Fruit fly (Drosophila melanogaster) whole organism, embryonic: ENCODE results near the gene CG42342.

ENCODE experiments used
- BEAF-32 ChIP-seq: fragments of 200-800 bp; sonication (Bioruptor generic); optimal IDR thresholded peaks from 3 replicates; lab custom pipeline; 2017; ENCODE audit warnings: missing biosample characterization, missing genetic modification characterization, mild to moderate bottlenecking, moderate library complexity, missing genetic modification reagents
- Bteb2 ChIP-seq: fragments of 200-800 bp; sonication (Bioruptor generic); optimal IDR thresholded peaks from 2 replicates; lab custom pipeline; 2016; ENCODE audit warnings: missing biosample characterization, missing genetic modification characterization
- CG10979 ChIP-seq: fragments of 200-800 bp; sonication (Bioruptor generic); optimal IDR thresholded peaks from 2 replicates; lab custom pipeline; 2018; ENCODE audit warnings: missing biosample characterization, mild to moderate bottlenecking, missing genetic modification characterization, moderate library complexity
- CG11085 ChIP-seq: fragments of 200-800 bp; sonication (Bioruptor generic); IDR thresholded peaks from 2 replicates; pipeline ENCODE4 v1.3.6; 2022; ENCODE audit warnings: missing biosample characterization, missing genetic modification characterization
- CG12155 ChIP-seq: fragments of 200-800 bp; sonication (Bioruptor generic); optimal IDR thresholded peaks from 3 replicates; lab custom pipeline; 2016; ENCODE audit warnings: missing biosample characterization, missing genetic modification characterization
- CG12744 ChIP-seq: fragments of 200-800 bp; sonication (Bioruptor generic); optimal IDR thresholded peaks from 2 replicates; lab custom pipeline; 2016; ENCODE audit warnings: missing biosample characterization, missing genetic modification characterization
- CG13424 ChIP-seq: fragments of 200-800 bp; sonication (Bioruptor generic); optimal IDR thresholded peaks from 2 replicates; lab custom pipeline; 2019; ENCODE audit warnings: missing biosample characterization, mild to moderate bottlenecking, missing genetic modification characterization, moderate library complexity
- CG13775 ChIP-seq: fragments of 200-800 bp; sonication (Bioruptor generic); optimal IDR thresholded peaks from 3 replicates; lab custom pipeline; 2017; ENCODE audit warnings: missing biosample characterization, mild to moderate bottlenecking, missing genetic modification characterization
- CG15696 ChIP-seq: fragments of 200-800 bp; sonication (Bioruptor generic); optimal IDR thresholded peaks from 2 replicates; lab custom pipeline; 2019; ENCODE audit warnings: missing biosample characterization, mild to moderate bottlenecking, missing genetic modification characterization, moderate library complexity
- CG16815 ChIP-seq: fragments of 200-800 bp; sonication (Bioruptor generic); optimal IDR thresholded peaks from 3 replicates; lab custom pipeline; 2017; ENCODE audit warnings: missing biosample characterization, mild to moderate bottlenecking, missing genetic modification characterization
- CG17829 ChIP-seq: fragments of 200-800 bp; optimal IDR thresholded peaks from 2 replicates; lab custom pipeline; 2019; ENCODE audit warnings: missing biosample characterization, mild to moderate bottlenecking, missing genetic modification characterization, moderate library complexity
- CG18476 ChIP-seq: fragments of 200-800 bp; sonication (Bioruptor generic); optimal IDR thresholded peaks from 2 replicates; lab custom pipeline; 2016; ENCODE audit warnings: missing biosample characterization, mild to moderate bottlenecking, missing genetic modification characterization
- CG2712 ChIP-seq: fragments of 200-800 bp; optimal IDR thresholded peaks from 3 replicates; lab custom pipeline; 2019; ENCODE audit warnings: missing biosample characterization, mild to moderate bottlenecking, missing genetic modification characterization, moderate library complexity
- CG2875 ChIP-seq: fragments of 200-800 bp; sonication (Bioruptor generic); optimal IDR thresholded peaks from 2 replicates; lab custom pipeline; 2017; ENCODE audit warnings: missing biosample characterization, mild to moderate bottlenecking, missing genetic modification characterization, missing genetic modification reagents
- CG3726 ChIP-seq: fragments of 200-800 bp; sonication (Bioruptor generic); IDR thresholded peaks from 3 replicates; pipeline ENCODE4, ENCODE4 v1.3.6; 2022; ENCODE audit warnings: missing biosample characterization, missing genetic modification characterization
- CG3995 ChIP-seq: fragments of 200-800 bp; sonication (Bioruptor generic); optimal IDR thresholded peaks from 3 replicates; lab custom pipeline; 2016; ENCODE audit warnings: missing biosample characterization, missing genetic modification characterization
- CG6254 ChIP-seq: fragments of 200-800 bp; sonication (Bioruptor generic); optimal IDR thresholded peaks from 3 replicates; lab custom pipeline; 2017; ENCODE audit warnings: mild to moderate bottlenecking, missing biosample characterization, missing genetic modification reagents, missing genetic modification characterization
- CG6689 ChIP-seq: fragments of 200-800 bp; sonication (Bioruptor generic); IDR thresholded peaks from 2 replicates; pipeline ENCODE4 v1.3.6; 2022; ENCODE audit warnings: missing biosample characterization, missing genetic modification characterization
- CG7745 ChIP-seq: fragments of 200-800 bp; sonication (Bioruptor generic); optimal IDR thresholded peaks from 2 replicates; lab custom pipeline; 2018; ENCODE audit warnings: missing biosample characterization, mild to moderate bottlenecking, missing genetic modification characterization, moderate library complexity
- CG8478 ChIP-seq: fragments of >200 bp; optimal IDR thresholded peaks from 2 replicates; lab custom pipeline; 2018
- CG9437 ChIP-seq: fragments of 200-800 bp; sonication (Bioruptor generic); optimal IDR thresholded peaks from 2 replicates; lab custom pipeline; 2018; ENCODE audit warnings: missing biosample characterization, mild to moderate bottlenecking, missing genetic modification characterization
- Ets65A ChIP-seq: fragments of 200-800 bp; sonication (Bioruptor generic); peaks from one replicate; lab custom pipeline; 2016; ENCODE audit warnings: missing biosample characterization, missing genetic modification characterization
- Hr39 ChIP-seq: fragments of >200 bp; optimal IDR thresholded peaks from 2 replicates; lab custom pipeline; 2017
- Jarid2 ChIP-seq: fragments of 200-800 bp; sonication (Bioruptor generic); optimal IDR thresholded peaks from 3 replicates; lab custom pipeline; 2017; ENCODE audit warnings: mild to moderate bottlenecking, missing biosample characterization, missing genetic modification reagents, missing genetic modification characterization
- MESR4 ChIP-seq: fragments of 200-800 bp; sonication (Bioruptor generic); optimal IDR thresholded peaks from 2 replicates; lab custom pipeline; 2018; ENCODE audit warnings: missing biosample characterization, mild to moderate bottlenecking, missing genetic modification characterization, moderate library complexity
- NC2α ChIP-seq: fragments of 200-800 bp; sonication (Bioruptor generic); optimal IDR thresholded peaks from 2 replicates; lab custom pipeline; 2016; ENCODE audit warnings: missing biosample characterization, missing genetic modification characterization
- Neu2 ChIP-seq: fragments of 200-800 bp; sonication (Bioruptor generic); optimal IDR thresholded peaks from 3 replicates; lab custom pipeline; 2016; ENCODE audit warnings: missing biosample characterization, missing genetic modification characterization, borderline replicate concordance
- Scr ChIP-seq: fragments of 200-800 bp; sonication (Bioruptor generic); IDR thresholded peaks from 2 replicates; pipeline ENCODE4 v1.3.6; 2022; ENCODE audit warnings: missing biosample characterization, missing genetic modification characterization; ENCODE audit not compliant: partially characterized antibody
- Ssrp ChIP-seq: fragments of 200-800 bp; sonication (Bioruptor generic); optimal IDR thresholded peaks from 2 replicates; lab custom pipeline; 2018; ENCODE audit warnings: missing biosample characterization, mild to moderate bottlenecking, missing genetic modification characterization, moderate library complexity
- Xbp1 ChIP-seq: fragments of 200-800 bp; sonication (Bioruptor generic); optimal IDR thresholded peaks from 3 replicates; lab custom pipeline; 2016; ENCODE audit warnings: missing biosample characterization, mild to moderate bottlenecking, missing genetic modification characterization
- ap ChIP-seq: fragments of 200-800 bp; sonication (Bioruptor generic); IDR thresholded peaks from 2 replicates; pipeline ENCODE4 v1.3.6; 2022; ENCODE audit warnings: missing biosample characterization, missing genetic modification characterization
- az2 ChIP-seq: fragments of 200-800 bp; sonication (Bioruptor generic); optimal IDR thresholded peaks from 3 replicates; lab custom pipeline; 2016; ENCODE audit warnings: missing biosample characterization, missing genetic modification characterization
- bab2 ChIP-seq: fragments of 200-800 bp; sonication (Bioruptor generic); optimal IDR thresholded peaks from 2 replicates; lab custom pipeline; 2016; ENCODE audit warnings: missing biosample characterization, missing genetic modification characterization
- cad ChIP-seq: fragments of >200 bp; optimal IDR thresholded peaks from 2 replicates; lab custom pipeline; 2017; ENCODE audit warnings: missing biosample characterization, missing genetic modification characterization
- chif ChIP-seq, 2 experiments: fragments of 200-800 bp; sonication (Bioruptor generic); optimal IDR thresholded peaks; 3 replicates each; lab custom pipeline; 2016; ENCODE audit warnings: missing biosample characterization in 2 of 2, missing genetic modification characterization in 2 of 2
- chinmo ChIP-seq: fragments of 200-800 bp; sonication (Bioruptor generic); IDR thresholded peaks from 4 replicates; pipeline ENCODE4 v1.3.6; 2022; ENCODE audit warnings: missing biosample characterization, missing genetic modification characterization; ENCODE audit not compliant: partially characterized antibody
- fu2 ChIP-seq: fragments of 200-800 bp; sonication (Bioruptor generic); optimal IDR thresholded peaks from 2 replicates; lab custom pipeline; 2016; ENCODE audit warnings: missing biosample characterization, missing genetic modification characterization
- hb ChIP-seq: fragments of 200-800 bp; sonication (Bioruptor generic); IDR thresholded peaks from 3 replicates; pipeline ENCODE4 v1.3.6; 2022; ENCODE audit warnings: missing biosample characterization, missing genetic modification characterization; ENCODE audit not compliant: partially characterized antibody
- hth ChIP-seq: fragments of >200 bp; optimal IDR thresholded peaks from 2 replicates; lab custom pipeline; 2017; ENCODE audit warnings: inconsistent platforms
- kah ChIP-seq: fragments of 200-800 bp; sonication (Bioruptor generic); optimal IDR thresholded peaks from 2 replicates; lab custom pipeline; 2018; ENCODE audit warnings: missing biosample characterization, mild to moderate bottlenecking, missing genetic modification characterization
- lbe ChIP-seq: fragments of 200-800 bp; sonication (Bioruptor generic); optimal IDR thresholded peaks from 2 replicates; lab custom pipeline; 2016; ENCODE audit warnings: missing biosample characterization, mild to moderate bottlenecking, missing genetic modification characterization
- pros ChIP-seq: fragments of 200-800 bp; sonication (Bioruptor generic); optimal IDR thresholded peaks from 3 replicates; lab custom pipeline; 2019; ENCODE audit warnings: missing biosample characterization, mild to moderate bottlenecking, missing genetic modification characterization, moderate library complexity
- rib ChIP-seq: fragments of 200-800 bp; sonication (Bioruptor generic); IDR thresholded peaks from 2 replicates; pipeline ENCODE4 v1.3.6; 2022; ENCODE audit warnings: missing biosample characterization, missing genetic modification characterization
- sc ChIP-seq, 3 experiments: fragments of >200 bp in 2 of 3; fragments of 200-800 bp in 1 of 3; sonication (Bioruptor generic) in 1 of 3; optimal IDR thresholded peaks; 2 replicates in 2 of 3; 3 replicates in 1 of 3; lab custom pipeline; 2017; ENCODE audit warnings: mild to moderate bottlenecking in 1 of 3, missing biosample characterization in 1 of 3, missing genetic modification characterization in 1 of 3, missing genetic modification reagents in 1 of 3
- sqz ChIP-seq: fragments of 200-800 bp; sonication (Bioruptor generic); optimal IDR thresholded peaks from 3 replicates; lab custom pipeline; 2018; ENCODE audit warnings: missing biosample characterization, mild to moderate bottlenecking, missing genetic modification characterization
- tna ChIP-seq: fragments of 200-800 bp; sonication (Bioruptor generic); IDR thresholded peaks from 2 replicates; pipeline ENCODE4 v1.3.6; 2022; ENCODE audit warnings: missing biosample characterization, missing genetic modification characterization; ENCODE audit not compliant: partially characterized antibody
- tup ChIP-seq: fragments of 200-800 bp; sonication (Bioruptor generic); optimal IDR thresholded peaks from 2 replicates; lab custom pipeline; 2016; ENCODE audit warnings: missing biosample characterization, mild to moderate bottlenecking, missing genetic modification characterization, moderate library complexity
- unc-4 ChIP-seq: fragments of 200-800 bp; sonication (Bioruptor generic); IDR thresholded peaks from 2 replicates; pipeline ENCODE4 v1.3.6; 2022; ENCODE audit warnings: missing biosample characterization, missing genetic modification characterization; ENCODE audit not compliant: partially characterized antibody
- vfl ChIP-seq: fragments of 200-800 bp; sonication (Bioruptor generic); optimal IDR thresholded peaks from 2 replicates; lab custom pipeline; 2016; ENCODE audit warnings: missing biosample characterization, missing genetic modification characterization
- zfh2 ChIP-seq: fragments of 200-800 bp; sonication (Bioruptor generic); optimal IDR thresholded peaks from 2 replicates; lab custom pipeline; 2016; ENCODE audit warnings: missing biosample characterization, missing genetic modification characterization

The CG42342 gene

dm6 chr3R:16613300-16613699 lies 110.7 kb downstream of the CG42342 start, which contains the start of gene CG12783:
Gene CG12783, minus strand, starts transcription at chr3R:16613400.
- TF ChIP-seq CG12744 (GFP tag; lab: Kevin White, UChicago), result no peak
- TF ChIP-seq MESR4, result no peak
- TF ChIP-seq bab2 (GFP tag; lab: Kevin White, UChicago), result no peak
- TF ChIP-seq kah (GFP tag; lab: Kevin White, UChicago), result no peak
- no peak for TF ChIP-seq tup (GFP tag; lab: Kevin White, UChicago)
- TF ChIP-seq ap (GFP tag; lab: Robert Waterston, UW), result no peak
- no peak for TF ChIP-seq fu2 (GFP tag; lab: Kevin White, UChicago)
- TF ChIP-seq az2 (GFP tag; lab: Kevin White, UChicago), result no peak
- no peak for TF ChIP-seq Ets65A
- TF ChIP-seq CG11085, result no peak
- no peak for TF ChIP-seq chinmo (GFP tag; lab: Robert Waterston, UW)
- TF ChIP-seq cad, result no peak
- TF ChIP-seq Scr (GFP tag; lab: Robert Waterston, UW), result no peak
- no peak for TF ChIP-seq BEAF-32 (GFP tag; lab: Kevin White, UChicago)
- no peak for TF ChIP-seq CG3726 (GFP tag; lab: Robert Waterston, UW)

dm6 chr3R:16614241-16614640 lies 111.7 kb downstream of the CG42342 start, which contains the start of gene CG10340:
Gene CG10340, minus strand, starts transcription at chr3R:16614391.
- TF ChIP-seq lbe (GFP tag; lab: Kevin White, UChicago) (no peak), Xbp1 (peak; percentile 18), zfh2 (no peak), vfl (GFP tag; lab: Kevin White, UChicago) (no peak), hth (lab: Kevin White, UChicago) (no peak), Neu2 (no peak), sqz (GFP tag; lab: Kevin White, UChicago) (no peak), CG13424 (tag; lab: Kevin White, UChicago) (peak; percentile 11), NC2α (no peak), rib (no peak), CG18476 (GFP tag; lab: Kevin White, UChicago) (no peak), CG3995 (GFP tag; lab: Kevin White, UChicago) (peak; percentile 60), CG17829 (tag; lab: Kevin White, UChicago) (no peak), CG8478 (lab: Kevin White, UChicago) (no peak), CG2875 (GFP tag; lab: Kevin White, UChicago) (no peak), tna (peak; percentile 18; the same call in 1 of the 2 replicates), fu2 (GFP tag; lab: Kevin White, UChicago) (no peak), CG16815 (no peak), CG12155 (GFP tag; lab: Kevin White, UChicago) (no peak), pros (no peak), Bteb2 (GFP tag; lab: Kevin White, UChicago) (no peak), CG12744 (GFP tag; lab: Kevin White, UChicago) (no peak), bab2 (GFP tag; lab: Kevin White, UChicago) (no peak), sc (optimal IDR thresholded peaks at IDR 0.05; lab: Kevin White, UChicago) (no peak), sc (GFP tag; optimal IDR thresholded peaks at IDR 0.05; lab: Kevin White, UChicago) (no peak), chif (GFP tag; optimal IDR thresholded peaks at IDR 0.05; lab: Kevin White, UChicago) (no peak), unc-4 (GFP tag; lab: Robert Waterston, UW) (peak; percentile 85), CG6689 (GFP tag; lab: Robert Waterston, UW) (no peak), CG7745 (tag; lab: Kevin White, UChicago) (no peak), CG15696 (tag; lab: Kevin White, UChicago) (peak; percentile 11), Jarid2 (GFP tag; lab: Kevin White, UChicago) (no peak), CG10979 (tag; lab: Kevin White, UChicago) (no peak), CG2712 (tag; lab: Kevin White, UChicago) (no peak), CG13775 (peak; percentile 31), Ssrp (tag; lab: Kevin White, UChicago) (no peak), hb (GFP tag; lab: Robert Waterston, UW) (peak; percentile 65), CG6254 (no peak), Hr39 (lab: Kevin White, UChicago) (no peak), CG9437 (GFP tag; lab: Kevin White, UChicago) (no peak)
